Worm (Caenorhabditis elegans): ENCODE data around the gene cdc-48.2.

- no peak for TF ChIP-seq ztf-4 (tag; optimal IDR thresholded peaks at IDR 0.05)
- no peak for TF ChIP-seq nhr-47 (tag; optimal IDR thresholded peaks at IDR 0.05)
- no peak for TF ChIP-seq lin-13 (GFP tag; optimal IDR thresholded peaks at IDR 0.05)
- no peak for TF ChIP-seq nhr-76 (tag; optimal IDR thresholded peaks at IDR 0.05)
- TF ChIP-seq nhr-19 (GFP tag; conservative IDR thresholded peaks at IDR 0.05): no peak
- no peak for TF ChIP-seq nhr-90 (tag; optimal IDR thresholded peaks at IDR 0.05; ENCODE audit: poor library complexity)
- TF ChIP-seq skn-1 (tag; optimal IDR thresholded peaks at IDR 0.05): no peak
- TF ChIP-seq pag-3 (tag; optimal IDR thresholded peaks at IDR 0.05; ENCODE audit: borderline replicate concordance, insufficient read depth): no peak
- no peak for TF ChIP-seq unc-98 (GFP tag; IDR thresholded peaks at IDR 0.05)
- TF ChIP-seq elt-3 (tag; optimal IDR thresholded peaks at IDR 0.05): no peak
- no peak for TF ChIP-seq ces-1 (GFP tag; optimal IDR thresholded peaks at IDR 0.05)
Measured at ce11 chrII:8092537-8092936, 45.8 kb upstream of the cdc-48.2 start, which contains the start of gene ltd-1.

Data from whole organism, L1 larva.